Fruit fly (Drosophila melanogaster): ENCODE data around the gene ND-SGDH.

The ND-SGDH gene

DNA sequence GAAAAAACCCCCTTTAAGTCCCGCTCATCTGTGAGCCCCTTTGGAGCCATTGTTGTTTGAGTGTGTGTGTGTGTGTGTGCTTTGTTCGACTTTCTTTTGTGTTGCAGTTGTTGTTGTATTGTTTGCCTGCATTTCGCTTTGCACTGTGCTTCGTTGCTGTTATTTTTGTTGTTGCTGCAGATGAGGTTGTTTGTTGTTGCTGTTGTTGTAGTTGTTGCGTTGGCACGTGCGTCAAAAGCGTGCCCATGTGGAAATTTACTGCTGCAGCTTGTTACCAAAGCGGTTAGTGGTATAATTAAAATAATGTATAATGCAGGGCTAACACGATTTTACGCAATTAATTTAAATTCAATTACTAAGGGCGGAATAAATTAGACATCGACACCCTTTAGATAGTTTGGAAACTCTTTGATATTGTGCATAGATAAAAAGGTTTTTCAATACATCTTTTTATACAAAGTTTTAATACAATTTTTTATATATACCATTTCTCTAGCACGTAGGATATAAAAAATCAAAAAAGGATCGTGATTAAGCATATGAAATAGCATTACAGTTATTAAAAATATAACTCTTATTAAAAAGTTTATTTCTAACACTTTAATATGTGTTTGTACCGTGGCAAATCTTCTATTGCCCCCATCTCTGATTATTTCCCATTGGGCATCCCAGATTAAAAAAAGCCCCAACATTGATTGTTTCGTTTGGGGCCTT, 48.0 kb downstream of the ND-SGDH start:
- TF ChIP-seq pan (optimal IDR thresholded peaks at IDR 0.05), result no peak
- peak; percentile 90 for TF ChIP-seq psq (GFP tag; optimal IDR thresholded peaks at IDR 0.05)
- peak; percentile 3 for TF ChIP-seq woc (GFP tag; optimal IDR thresholded peaks at IDR 0.05)
- peak; percentile 16 for TF ChIP-seq ey (GFP tag; optimal IDR thresholded peaks at IDR 0.05)
- peak; percentile 25 for TF ChIP-seq rgr (GFP tag; optimal IDR thresholded peaks at IDR 0.05)
- no peak for TF ChIP-seq sage (GFP tag; optimal IDR thresholded peaks at IDR 0.05)
- peak; percentile 33 for TF ChIP-seq dmrt93B (GFP tag; optimal IDR thresholded peaks at IDR 0.05)
- no peak for TF ChIP-seq CrebA (GFP tag; optimal IDR thresholded peaks at IDR 0.05; ENCODE audit: borderline replicate concordance)
- no peak for TF ChIP-seq Dif (GFP tag; optimal IDR thresholded peaks at IDR 0.05; ENCODE audit: partially characterized antibody)
- no peak for TF ChIP-seq Rel (GFP tag; optimal IDR thresholded peaks at IDR 0.05)
- TF ChIP-seq Rel (tag; optimal IDR thresholded peaks at IDR 0.05), result peak; percentile 89
- TF ChIP-seq h (GFP tag; optimal IDR thresholded peaks at IDR 0.05), result peak; percentile 25
- peak; percentile 49 for TF ChIP-seq Sp1 (GFP tag; optimal IDR thresholded peaks at IDR 0.05)
- peak; percentile 4 for TF ChIP-seq fru (GFP tag; optimal IDR thresholded peaks at IDR 0.05)
- no peak for TF ChIP-seq dsf (GFP tag; optimal IDR thresholded peaks at IDR 0.05; ENCODE audit: borderline replicate concordance)
- TF ChIP-seq HLH106 (tag; optimal IDR thresholded peaks at IDR 0.05), result peak; percentile 38
- peak in 1 of 2 experiments; percentile 23 for TF ChIP-seq foxo (GFP tag; optimal IDR thresholded peaks at IDR 0.05)
- peak; percentile 9 for TF ChIP-seq OdsH (GFP tag; optimal IDR thresholded peaks at IDR 0.05)
- TF ChIP-seq GATAd (GFP tag; optimal IDR thresholded peaks at IDR 0.05), result no peak

DNA sequence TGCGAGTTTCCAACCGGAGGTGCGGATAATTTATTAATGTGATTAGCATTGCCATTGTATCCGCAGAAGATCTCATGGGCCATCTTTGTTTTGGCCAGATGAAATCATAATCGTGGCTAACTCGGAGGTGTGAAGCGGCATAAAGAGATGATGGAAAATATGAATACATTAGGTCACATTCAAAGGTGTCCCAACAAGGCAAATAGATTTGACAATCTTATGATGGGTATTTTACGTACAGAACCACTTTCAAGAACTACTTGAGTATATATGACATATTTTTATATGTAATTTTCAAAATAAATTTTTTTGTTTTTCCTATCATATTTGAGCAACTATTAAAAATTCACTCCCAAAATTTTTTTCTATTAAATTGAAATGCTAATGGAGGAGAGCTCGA, 50.1 kb downstream of the ND-SGDH start, which contains the start of gene CG17154:
Gene CG17154, plus strand, starts transcription at position 301 of the 400 bp plus-strand sequence.
- no peak for TF ChIP-seq psq (GFP tag; optimal IDR thresholded peaks at IDR 0.05)
- TF ChIP-seq HLH106 (tag; optimal IDR thresholded peaks at IDR 0.05), result no peak
- TF ChIP-seq Vsx2 (GFP tag; optimal IDR thresholded peaks at IDR 0.05; ENCODE audit: partially characterized antibody), result no peak
- no peak for TF ChIP-seq brk (GFP tag; optimal IDR thresholded peaks at IDR 0.05)
- no peak for TF ChIP-seq dsf (GFP tag; optimal IDR thresholded peaks at IDR 0.05; ENCODE audit: borderline replicate concordance)
- TF ChIP-seq dl (GFP tag; optimal IDR thresholded peaks at IDR 0.05; ENCODE audit: insufficient read depth in 1 of 2, partially characterized antibody in 2 of 2), result no peak
- TF ChIP-seq N (GFP tag; optimal IDR thresholded peaks at IDR 0.05), result no peak
- TF ChIP-seq br (GFP tag; optimal IDR thresholded peaks at IDR 0.05), result no peak
- no peak for TF ChIP-seq Hr78 (GFP tag; optimal IDR thresholded peaks at IDR 0.05)
